Fruit fly (Drosophila melanogaster): Measurements from ENCODE around the gene CG1316.

The CG1316 gene

DNA sequence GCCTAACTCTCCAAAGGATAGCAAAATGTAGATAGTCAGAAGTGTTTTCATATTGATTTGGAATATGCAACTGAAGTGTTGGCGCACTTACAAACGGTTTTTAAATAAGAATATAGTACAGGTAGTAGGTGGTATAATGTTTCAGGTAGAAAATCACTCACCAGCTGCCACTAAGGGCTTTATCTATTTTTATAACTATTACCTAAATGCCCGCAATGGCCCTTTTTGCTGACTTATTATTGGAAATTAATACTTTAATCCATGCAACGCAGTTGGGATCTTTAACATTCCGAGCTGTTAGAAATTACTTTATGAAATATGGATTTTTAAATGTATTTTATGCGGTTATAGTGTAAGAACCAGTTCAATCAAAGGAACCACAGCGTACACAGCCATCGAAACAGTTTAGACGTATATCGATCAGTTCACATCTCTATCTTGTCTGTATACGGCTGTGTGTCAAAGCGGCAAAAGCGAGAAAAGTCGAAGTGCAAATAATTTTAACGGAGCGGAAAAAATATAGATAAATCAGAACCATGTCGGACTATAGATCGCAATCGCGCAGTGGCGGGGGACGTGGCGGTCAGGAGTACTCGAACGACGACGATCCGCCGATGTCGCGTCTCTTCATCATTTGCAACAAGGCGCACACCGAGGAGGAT is at the start of gene CG1316, which contains the start of gene srw:
Gene CG1316 (plus strand): TSS at position 424 of the 662 bp plus-strand sequence.
Gene srw (minus strand): TSS at position 51 of the 662 bp plus-strand sequence.
- TF ChIP-seq Sin3A (optimal IDR thresholded peaks at IDR 0.05), result no peak
- TF ChIP-seq h (optimal IDR thresholded peaks at IDR 0.05), result no peak
- no peak for TF ChIP-seq Myc (optimal IDR thresholded peaks at IDR 0.05)

DNA sequence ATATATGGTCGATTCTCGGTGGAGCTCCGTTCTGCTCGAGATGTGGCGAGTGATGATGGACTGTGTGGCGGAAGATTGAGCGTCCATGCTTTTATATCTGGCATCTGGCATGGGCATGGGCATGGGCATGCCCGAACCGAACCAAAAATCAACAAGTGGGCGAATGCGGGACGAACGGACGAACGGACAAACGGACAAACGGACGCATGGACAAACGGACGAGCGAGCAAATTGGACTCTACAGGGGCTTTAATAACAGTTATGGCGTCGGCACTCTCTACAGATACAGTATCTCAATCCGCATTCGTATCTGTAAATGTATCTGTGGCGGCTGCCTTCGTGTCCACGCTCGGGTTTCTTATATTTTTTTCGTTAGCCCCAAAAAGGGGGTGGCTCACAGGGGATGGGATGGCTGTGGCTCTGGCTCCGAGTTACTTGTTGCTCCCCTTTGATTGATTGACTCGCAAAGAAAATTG is 47.5 kb upstream of the CG1316 start, which contains the start of gene ImpL2:
Gene ImpL2 (minus strand): TSS at position 51 of the 476 bp plus-strand sequence.
- TF ChIP-seq insv (optimal IDR thresholded peaks at IDR 0.05) (no peak), Myc (optimal IDR thresholded peaks at IDR 0.05) (no peak), ttk (optimal IDR thresholded peaks at IDR 0.05) (no peak), h (optimal IDR thresholded peaks at IDR 0.05) (no peak), psq (optimal IDR thresholded peaks at IDR 0.05) (no peak), Sin3A (optimal IDR thresholded peaks at IDR 0.05) (no peak)

- no peak for TF ChIP-seq Myc (optimal IDR thresholded peaks at IDR 0.05)
Observed at dm6 chr3L:4238195-4238594, 45.5 kb upstream of the CG1316 start.

DNA sequence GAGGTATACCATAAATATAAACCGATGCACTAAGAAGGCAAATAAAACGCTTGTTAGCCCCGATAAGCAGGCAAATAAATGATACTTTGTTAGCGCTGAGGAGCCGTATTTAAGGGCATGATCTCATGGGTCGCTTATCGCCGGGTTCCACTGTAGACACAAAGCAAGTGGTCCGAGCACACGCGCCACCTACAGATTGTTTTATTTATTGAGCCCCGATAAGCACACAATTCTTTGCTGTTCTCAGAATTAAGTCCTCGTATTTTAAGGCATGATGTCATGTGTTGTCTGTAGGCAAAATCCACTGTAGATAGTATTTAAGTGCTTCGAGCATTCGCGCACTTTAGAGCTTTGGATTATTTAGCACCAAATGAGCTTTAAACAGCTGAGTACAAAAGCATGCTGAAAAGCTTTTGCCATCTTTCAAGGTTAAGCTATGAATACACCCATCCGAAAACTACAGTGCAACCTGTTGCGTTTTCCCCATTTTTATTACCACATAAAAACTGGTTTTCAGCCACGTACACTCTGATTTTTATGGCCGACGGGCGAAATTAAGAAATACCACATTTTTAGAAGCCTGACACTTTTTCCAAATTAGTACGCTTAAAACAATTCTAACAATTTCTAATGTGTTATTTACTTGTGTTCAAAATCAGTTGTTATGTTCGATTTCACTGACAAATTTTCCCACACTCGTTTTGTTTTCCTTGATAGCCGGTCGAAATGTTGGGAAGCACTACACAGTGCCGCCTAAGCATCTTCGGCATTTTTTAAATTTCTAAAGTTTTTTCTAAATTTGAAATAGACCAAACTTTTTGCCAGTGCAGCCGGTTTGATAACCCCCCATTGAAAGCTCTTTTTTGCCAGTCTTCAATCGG is 44.0 kb upstream of the CG1316 start, which contains the start of gene Sqor:
Gene Sqor (plus strand): TSS at position 732 of the 881 bp plus-strand sequence.
- TF ChIP-seq h (optimal IDR thresholded peaks at IDR 0.05), result no peak

dm6 chr3L:4242428-4242827 is 41.2 kb upstream of the CG1316 start, which contains the start of gene pav:
Gene pav, plus strand, starts transcription at chr3L:4242734.
- TF ChIP-seq h (optimal IDR thresholded peaks at IDR 0.05), result no peak
- no peak for TF ChIP-seq insv (optimal IDR thresholded peaks at IDR 0.05)
- TF ChIP-seq Sin3A (optimal IDR thresholded peaks at IDR 0.05), result no peak
- no peak for TF ChIP-seq psq (optimal IDR thresholded peaks at IDR 0.05)
- no peak for TF ChIP-seq ttk (optimal IDR thresholded peaks at IDR 0.05)
- TF ChIP-seq Myc (optimal IDR thresholded peaks at IDR 0.05), result no peak

- TF ChIP-seq Sin3A (optimal IDR thresholded peaks at IDR 0.05) (no peak), Myc (optimal IDR thresholded peaks at IDR 0.05) (no peak), insv (optimal IDR thresholded peaks at IDR 0.05) (no peak), h (optimal IDR thresholded peaks at IDR 0.05) (no peak), ttk (optimal IDR thresholded peaks at IDR 0.05) (no peak), psq (optimal IDR thresholded peaks at IDR 0.05) (no peak)
Observed at dm6 chr3L:4252121-4252861, 31.4 kb upstream of the CG1316 start.

- TF ChIP-seq ttk (optimal IDR thresholded peaks at IDR 0.05) (no peak), Myc (optimal IDR thresholded peaks at IDR 0.05) (no peak), h (optimal IDR thresholded peaks at IDR 0.05) (no peak), Sin3A (optimal IDR thresholded peaks at IDR 0.05) (no peak), insv (optimal IDR thresholded peaks at IDR 0.05) (no peak)
Observed at dm6 chr3L:4252862-4253610, 30.6 kb upstream of the CG1316 start.

- no peak for TF ChIP-seq Myc (optimal IDR thresholded peaks at IDR 0.05)
- TF ChIP-seq ttk (optimal IDR thresholded peaks at IDR 0.05), result no peak
- TF ChIP-seq psq (optimal IDR thresholded peaks at IDR 0.05), result no peak
- TF ChIP-seq insv (optimal IDR thresholded peaks at IDR 0.05), result no peak
- TF ChIP-seq Sin3A (optimal IDR thresholded peaks at IDR 0.05), result no peak
- no peak for TF ChIP-seq h (optimal IDR thresholded peaks at IDR 0.05)
Observed at dm6 chr3L:4253611-4254300, 29.9 kb upstream of the CG1316 start.

dm6 chr3L:4254301-4254834 is 29.3 kb upstream of the CG1316 start, which contains the start of the genes ago and CG1265:
Gene ago, minus strand, starts transcription at chr3L:4254306.
Gene CG1265, plus strand, starts transcription at chr3L:4254776.
- TF ChIP-seq Sin3A (optimal IDR thresholded peaks at IDR 0.05) (peak; percentile 30), psq (optimal IDR thresholded peaks at IDR 0.05) (no peak), ttk (optimal IDR thresholded peaks at IDR 0.05) (no peak)

DNA sequence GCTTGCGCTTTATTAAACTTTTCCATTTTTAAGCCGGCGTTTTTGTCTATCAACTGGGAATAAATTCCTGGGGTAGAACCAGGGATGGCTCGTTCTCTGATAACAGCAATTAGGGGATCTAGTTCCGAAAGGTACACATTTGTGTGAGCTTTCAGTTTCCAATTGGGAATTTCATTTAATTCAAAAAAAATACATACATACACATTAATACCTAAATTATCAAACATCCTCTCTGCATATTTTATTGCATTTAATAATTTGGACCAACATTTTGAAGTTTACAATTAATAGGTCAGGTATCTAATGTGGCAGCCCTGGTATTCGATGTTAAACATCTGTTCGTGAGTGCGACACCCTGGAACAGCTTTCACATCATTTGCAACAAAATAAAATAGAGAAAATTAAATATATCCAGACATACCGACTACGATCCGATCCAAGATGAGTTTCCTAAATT is 24.5 kb upstream of the CG1316 start, which contains the start of the genes CG15011 and CG1309:
Gene CG15011 (minus strand): TSS at position 51 of the 457 bp plus-strand sequence.
Gene CG1309 (plus strand): TSS at position 329 of the 457 bp plus-strand sequence.
- TF ChIP-seq psq (optimal IDR thresholded peaks at IDR 0.05), result no peak
- no peak for TF ChIP-seq ttk (optimal IDR thresholded peaks at IDR 0.05)
- no peak for TF ChIP-seq h (optimal IDR thresholded peaks at IDR 0.05)
- TF ChIP-seq Sin3A (optimal IDR thresholded peaks at IDR 0.05), result no peak

DNA sequence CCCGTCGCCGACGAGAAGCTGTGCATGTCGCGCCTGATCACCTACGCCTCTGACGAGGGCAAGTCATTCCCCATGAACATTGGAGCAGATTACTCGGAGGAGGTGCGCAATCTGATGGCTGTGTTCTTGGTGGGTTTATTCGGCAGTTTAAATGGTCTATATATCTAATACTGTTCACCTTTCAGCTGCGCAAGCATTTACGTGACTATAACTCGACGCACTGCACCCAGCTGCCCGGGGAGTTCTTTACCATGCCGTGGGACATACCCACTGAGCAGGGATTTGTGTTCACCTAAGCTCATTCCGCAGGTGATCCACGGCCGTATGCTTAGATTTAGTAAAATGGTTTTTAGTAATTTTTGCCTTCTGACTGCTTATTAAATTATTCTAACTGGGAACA is 22.5 kb upstream of the CG1316 start:
- no peak for TF ChIP-seq Sin3A (optimal IDR thresholded peaks at IDR 0.05)
- TF ChIP-seq insv (optimal IDR thresholded peaks at IDR 0.05), result no peak
- TF ChIP-seq psq (optimal IDR thresholded peaks at IDR 0.05), result no peak
- TF ChIP-seq Myc (optimal IDR thresholded peaks at IDR 0.05), result no peak

Measured in Kc167 (cell line).